Worm (Caenorhabditis elegans): ENCODE measurements around the gene M60.6.

The M60.6 gene

DNA sequence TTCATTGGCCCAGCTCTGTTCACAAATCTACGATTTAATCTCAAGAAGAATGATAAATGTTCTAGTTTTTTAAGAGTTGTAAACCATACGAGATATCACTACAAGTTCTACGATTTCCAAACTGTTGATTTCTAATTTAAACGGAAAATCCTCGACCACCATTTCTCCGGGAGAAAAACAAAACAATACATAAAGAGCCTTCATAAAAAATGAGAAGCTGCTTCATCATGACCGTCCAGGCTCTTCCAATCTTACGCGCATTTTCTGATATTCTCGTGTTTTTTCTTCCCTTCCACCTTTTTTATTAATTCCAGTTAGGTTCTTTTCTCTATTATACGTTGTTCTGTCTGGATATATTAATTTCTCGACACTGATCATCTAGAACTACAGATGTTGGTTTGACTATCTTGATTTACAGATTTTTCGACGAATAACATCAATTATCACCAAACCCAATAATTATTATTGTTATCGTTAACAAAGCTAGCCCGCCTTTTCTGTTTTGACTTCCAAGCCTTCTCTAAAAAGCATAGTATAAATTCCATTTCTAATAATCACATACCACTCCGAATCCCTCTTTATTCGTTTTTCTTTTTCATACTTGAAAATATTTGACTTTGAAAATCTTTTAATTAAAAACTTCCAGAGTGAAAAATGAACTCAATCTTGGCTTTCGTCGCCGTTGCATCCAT is 37.7 kb downstream of the M60.6 start, which contains the start of gene C47D2.1:
TSS of gene C47D2.1 (plus strand) at position 642 of the 692 bp plus-strand sequence.
- no peak for TF ChIP-seq jun-1 (tag; optimal IDR thresholded peaks at IDR 0.05)
- no peak for TF ChIP-seq eor-1 (tag; optimal IDR thresholded peaks at IDR 0.05)
- TF ChIP-seq nfya-1 (tag; optimal IDR thresholded peaks at IDR 0.05; ENCODE audit: insufficient read depth), result no peak
- TF ChIP-seq ceh-9 (tag; optimal IDR thresholded peaks at IDR 0.05), result no peak
- no peak for TF ChIP-seq egl-5 (tag; optimal IDR thresholded peaks at IDR 0.05)
- no peak for TF ChIP-seq lsy-12 (tag; optimal IDR thresholded peaks at IDR 0.05)
- TF ChIP-seq nhr-76 (tag; optimal IDR thresholded peaks at IDR 0.05), result no peak

DNA sequence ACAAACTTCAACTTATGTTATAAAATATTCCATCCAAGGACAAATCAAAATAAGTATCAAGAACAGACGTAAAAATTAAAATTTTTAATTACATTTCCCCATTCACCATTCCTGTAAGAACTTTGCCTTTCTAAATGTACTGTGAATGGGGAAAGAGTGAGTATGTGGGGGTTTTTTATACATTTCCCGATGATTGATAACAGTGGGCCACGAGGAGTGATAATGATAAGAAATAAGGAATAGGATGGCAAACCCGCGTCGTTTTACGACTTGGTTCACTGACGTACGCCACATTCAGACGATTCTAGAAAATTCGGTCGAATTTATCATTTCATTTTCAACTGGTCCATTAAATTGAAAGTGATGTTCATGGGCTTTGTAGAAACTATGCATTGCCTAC is 41.3 kb downstream of the M60.6 start, which contains the start of gene cdd-1:
TSS of gene cdd-1 (minus strand) at position 151 of the 400 bp plus-strand sequence.
- TF ChIP-seq pqm-1 (tag; optimal IDR thresholded peaks at IDR 0.05) (peak; percentile 72), daf-12 (tag; optimal IDR thresholded peaks at IDR 0.05) (no peak), pha-4 (tag; optimal IDR thresholded peaks at IDR 0.05) (no peak), unc-62 (GFP tag; optimal IDR thresholded peaks at IDR 0.05) (no peak), nhr-25 (tag; optimal IDR thresholded peaks at IDR 0.05) (no peak), egl-27 (tag; optimal IDR thresholded peaks at IDR 0.05) (no peak), nhr-12 (tag; optimal IDR thresholded peaks at IDR 0.05) (no peak), lin-15B (tag; optimal IDR thresholded peaks at IDR 0.05) (no peak), ceh-16 (tag; optimal IDR thresholded peaks at IDR 0.05) (no peak), fkh-10 (GFP tag; optimal IDR thresholded peaks at IDR 0.05) (no peak), nhr-23 (tag; optimal IDR thresholded peaks at IDR 0.05) (no peak), ZK546.5 (tag; optimal IDR thresholded peaks at IDR 0.05) (no peak), nhr-43 (tag; optimal IDR thresholded peaks at IDR 0.05; ENCODE audit: poor library complexity, severe bottlenecking) (no peak), nhr-28 (tag; optimal IDR thresholded peaks at IDR 0.05) (no peak), unc-39 (tag; optimal IDR thresholded peaks at IDR 0.05) (no peak), R02D3.7 (tag; optimal IDR thresholded peaks at IDR 0.05) (peak; percentile 5), nfya-1 (tag; optimal IDR thresholded peaks at IDR 0.05; ENCODE audit: insufficient read depth) (peak; percentile 17), sea-2 (GFP tag; optimal IDR thresholded peaks at IDR 0.05) (no peak), elt-3 (tag; optimal IDR thresholded peaks at IDR 0.05) (peak in 1 of 3 experiments; percentile 50), aly-2 (tag; optimal IDR thresholded peaks at IDR 0.05) (no peak), fos-1 (tag; optimal IDR thresholded peaks at IDR 0.05) (peak; percentile 38), mdl-1 (tag; optimal IDR thresholded peaks at IDR 0.05) (no peak), zag-1 (tag; optimal IDR thresholded peaks at IDR 0.05) (no peak), ceh-28 (tag; optimal IDR thresholded peaks at IDR 0.05) (no peak), tbx-2 (tag; optimal IDR thresholded peaks at IDR 0.05) (no peak), ceh-9 (tag; optimal IDR thresholded peaks at IDR 0.05) (no peak), nhr-77 (tag; optimal IDR thresholded peaks at IDR 0.05) (no peak), mml-1 (tag; optimal IDR thresholded peaks at IDR 0.05) (no peak), snpc-4 (tag; optimal IDR thresholded peaks at IDR 0.05) (no peak), lin-39 (tag; optimal IDR thresholded peaks at IDR 0.05) (no peak), elt-2 (tag; optimal IDR thresholded peaks at IDR 0.05) (peak; percentile 96), fkh-2 (tag; optimal IDR thresholded peaks at IDR 0.05) (no peak), ztf-11 (tag; optimal IDR thresholded peaks at IDR 0.05) (no peak), jun-1 (tag; optimal IDR thresholded peaks at IDR 0.05) (peak; percentile 7)

DNA sequence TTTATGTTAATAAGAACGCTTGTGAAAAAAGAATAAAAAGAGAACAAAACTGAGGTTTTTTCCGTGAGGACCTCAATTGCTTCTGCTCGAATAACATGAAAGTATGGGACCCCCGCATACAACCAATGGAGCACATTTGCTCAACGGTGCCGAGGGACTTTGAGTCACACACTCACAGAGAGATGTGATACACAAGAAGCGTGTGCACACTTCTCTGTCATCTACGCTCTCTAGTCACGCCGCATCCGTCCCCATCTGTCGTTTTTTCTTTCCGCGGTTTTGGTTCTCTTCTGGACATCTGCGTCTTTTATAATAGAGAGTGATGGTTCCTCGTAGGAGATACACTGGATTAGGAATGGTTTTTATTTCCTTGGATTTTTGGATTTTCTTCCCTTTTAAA is 46.3 kb downstream of the M60.6 start:
- TF ChIP-seq lin-39 (tag; optimal IDR thresholded peaks at IDR 0.05) (peak; percentile 82), egl-5 (tag; optimal IDR thresholded peaks at IDR 0.05) (no peak), hmg-11 (tag; optimal IDR thresholded peaks at IDR 0.05) (peak; percentile 81), lin-15B (tag; optimal IDR thresholded peaks at IDR 0.05) (peak; percentile 58), nhr-43 (tag; optimal IDR thresholded peaks at IDR 0.05; ENCODE audit: poor library complexity, severe bottlenecking) (peak; percentile 11), fkh-2 (tag; optimal IDR thresholded peaks at IDR 0.05) (peak; percentile 47), nfya-1 (tag; optimal IDR thresholded peaks at IDR 0.05; ENCODE audit: insufficient read depth) (peak; percentile 72), ceh-9 (tag; optimal IDR thresholded peaks at IDR 0.05) (no peak)

Measured in whole organism, L3 larva.